Fruit fly (Drosophila melanogaster): Measurements from ENCODE around the gene Mcr.

DNA sequence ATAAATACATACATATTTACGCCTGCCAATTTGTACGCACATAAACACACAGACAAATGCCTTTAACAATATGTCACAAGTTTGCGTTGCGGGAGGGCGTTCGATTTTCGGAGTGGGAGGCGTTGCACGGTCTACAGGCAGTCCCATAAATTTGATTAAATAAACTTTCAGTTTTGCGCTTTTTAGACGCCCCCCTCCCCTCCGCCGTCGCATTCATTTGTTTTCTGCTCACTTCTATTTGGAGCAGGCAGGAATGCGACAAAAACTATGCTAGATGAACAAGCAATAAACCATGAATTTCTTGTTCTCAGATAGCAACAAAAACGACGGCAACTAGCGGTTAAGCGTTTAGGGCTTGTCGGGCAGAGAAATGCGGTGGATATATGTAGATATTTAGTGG, 16.3 kb upstream of the Mcr start:
- TF ChIP-seq CG4854 (GFP tag; optimal IDR thresholded peaks at IDR 0.05) = no peak
- no peak for TF ChIP-seq CG12236 (GFP tag; optimal IDR thresholded peaks at IDR 0.05)
- TF ChIP-seq CG4820 (GFP tag; optimal IDR thresholded peaks at IDR 0.05) = no peak
- no peak for TF ChIP-seq BtbVII (GFP tag; optimal IDR thresholded peaks at IDR 0.05)
- TF ChIP-seq CG17359 (tag; optimal IDR thresholded peaks at IDR 0.05) = no peak
- no peak for TF ChIP-seq pzg (GFP tag; optimal IDR thresholded peaks at IDR 0.05)
- TF ChIP-seq cato (GFP tag; optimal IDR thresholded peaks at IDR 0.05; ENCODE audit: borderline replicate concordance) = no peak
- no peak for TF ChIP-seq ac (GFP tag; optimal IDR thresholded peaks at IDR 0.05)
- no peak for TF ChIP-seq CG17186 (GFP tag; optimal IDR thresholded peaks at IDR 0.05)
- TF ChIP-seq schlank (tag; optimal IDR thresholded peaks at IDR 0.05) = no peak
- TF ChIP-seq CG16815 (GFP tag; optimal IDR thresholded peaks at IDR 0.05) = no peak
- no peak for TF ChIP-seq Stat92E (GFP tag; optimal IDR thresholded peaks at IDR 0.05)
- TF ChIP-seq ash1 (GFP tag; optimal IDR thresholded peaks at IDR 0.05) = no peak
- TF ChIP-seq CG8359 (GFP tag; optimal IDR thresholded peaks at IDR 0.05; ENCODE audit: borderline replicate concordance) = no peak
